Fruit fly (Drosophila melanogaster): ENCODE data around the gene CG42359.

Gene CG42359

dm6 chr3R:19162135-19162616, at the start of gene CG42359, which contains the start of gene Nsun5:
Gene CG42359 (minus strand): TSS chr3R:19162300.
Gene Nsun5 (minus strand): TSS chr3R:19162300.
- TF ChIP-seq Dll (GFP tag; IDR thresholded peaks at IDR 0.05; ENCODE audit: partially characterized antibody) (peak; percentile 97), ind (GFP tag; optimal IDR thresholded peaks at IDR 0.05) (peak; percentile 92), tna (GFP tag; IDR thresholded peaks at IDR 0.05; ENCODE audit: partially characterized antibody) (peak; percentile 74), tgo (GFP tag; IDR thresholded peaks at IDR 0.05) (peak; percentile 86), CG18476 (GFP tag; optimal IDR thresholded peaks at IDR 0.05) (peak; percentile 90), emc (GFP tag; optimal IDR thresholded peaks at IDR 0.05) (peak; percentile 84), CG6654 (GFP tag; optimal IDR thresholded peaks at IDR 0.05) (peak; percentile 57), fru (optimal IDR thresholded peaks at IDR 0.05) (no peak), CG11723 (GFP tag; optimal IDR thresholded peaks at IDR 0.05) (peak; percentile 64), ERR (GFP tag; optimal IDR thresholded peaks at IDR 0.05) (peak; percentile 89), chinmo (GFP tag; IDR thresholded peaks at IDR 0.05; ENCODE audit: partially characterized antibody) (peak; percentile 87; the same call in 3 of the 4 replicates), CG7928 (GFP tag; optimal IDR thresholded peaks at IDR 0.05) (peak; percentile 98), Stat92E (GFP tag; optimal IDR thresholded peaks at IDR 0.05) (peak in 1 of 3 experiments; percentile 66), wek (GFP tag; optimal IDR thresholded peaks at IDR 0.05) (peak; percentile 85), nmo (GFP tag; optimal IDR thresholded peaks at IDR 0.05) (peak; percentile 92), ara (GFP tag; IDR thresholded peaks at IDR 0.05) (peak; percentile 89), CG10321 (GFP tag; IDR thresholded peaks at IDR 0.05) (peak; percentile 56; the same call in 1 of the 2 replicates), CG30431 (GFP tag; optimal IDR thresholded peaks at IDR 0.05) (peak; percentile 70), E2f2 (GFP tag; IDR thresholded peaks at IDR 0.05) (peak; percentile 98), lbe (GFP tag; optimal IDR thresholded peaks at IDR 0.05) (peak; percentile 88), Jarid2 (GFP tag; optimal IDR thresholded peaks at IDR 0.05) (peak; percentile 33), disco-r (GFP tag; optimal IDR thresholded peaks at IDR 0.05) (peak; percentile 76), Dfd (GFP tag; optimal IDR thresholded peaks at IDR 0.05) (no peak), CG13424 (tag; optimal IDR thresholded peaks at IDR 0.05) (peak; percentile 88), zf30C (GFP tag; optimal IDR thresholded peaks at IDR 0.05) (no peak), CG18262 (tag; optimal IDR thresholded peaks at IDR 0.05) (peak; percentile 86), croc (GFP tag; conservative IDR thresholded peaks at IDR 0.05) (peak; percentile 70), Sox102F (GFP tag; optimal IDR thresholded peaks at IDR 0.05) (peak; percentile 90), aop (GFP tag; IDR thresholded peaks at IDR 0.05) (peak; percentile 61; the same call in 1 of the 2 replicates), Gsc (GFP tag; IDR thresholded peaks at IDR 0.05) (no peak; the same call in 1 of the 2 replicates), Lhr (GFP tag; optimal IDR thresholded peaks at IDR 0.05) (peak; percentile 88), MBD-R2 (GFP tag; IDR thresholded peaks at IDR 0.05) (peak; percentile 87), CG3163 (GFP tag; optimal IDR thresholded peaks at IDR 0.05) (peak; percentile 77), ase (GFP tag; IDR thresholded peaks at IDR 0.05) (peak; percentile 86), CG2129 (GFP tag; IDR thresholded peaks at IDR 0.05; ENCODE audit: partially characterized antibody) (peak; percentile 90), so (GFP tag; IDR thresholded peaks at IDR 0.05) (peak; percentile 80), pb (GFP tag; optimal IDR thresholded peaks at IDR 0.05) (peak; percentile 76), shn (GFP tag; optimal IDR thresholded peaks at IDR 0.05) (peak; percentile 91), Xbp1 (GFP tag; optimal IDR thresholded peaks at IDR 0.05) (peak; percentile 94), CG32767 (GFP tag; IDR thresholded peaks at IDR 0.05) (peak; percentile 85), pita (GFP tag; optimal IDR thresholded peaks at IDR 0.05) (no peak), Hr39 (optimal IDR thresholded peaks at IDR 0.05) (no peak), CG18619 (GFP tag; optimal IDR thresholded peaks at IDR 0.05) (peak; percentile 79), CG1647 (GFP tag; optimal IDR thresholded peaks at IDR 0.05) (peak; percentile 90), CoRest (tag; optimal IDR thresholded peaks at IDR 0.05) (peak; percentile 90), zen2 (GFP tag; IDR thresholded peaks at IDR 0.05; ENCODE audit: partially characterized antibody) (peak; percentile 85; the same call in 2 of the 3 replicates), Mes4 (GFP tag; optimal IDR thresholded peaks at IDR 0.05) (peak; percentile 83), CG8924 (tag; optimal IDR thresholded peaks at IDR 0.05) (peak; percentile 93), CG7963 (GFP tag; IDR thresholded peaks at IDR 0.05; ENCODE audit: partially characterized antibody) (peak; percentile 75), jigr1 (GFP tag; IDR thresholded peaks at IDR 0.05) (peak; percentile 51; the same call in 2 of the 3 replicates)
